Worm (Caenorhabditis elegans): ENCODE measurements around the gene nhr-216.

Gene nhr-216

DNA sequence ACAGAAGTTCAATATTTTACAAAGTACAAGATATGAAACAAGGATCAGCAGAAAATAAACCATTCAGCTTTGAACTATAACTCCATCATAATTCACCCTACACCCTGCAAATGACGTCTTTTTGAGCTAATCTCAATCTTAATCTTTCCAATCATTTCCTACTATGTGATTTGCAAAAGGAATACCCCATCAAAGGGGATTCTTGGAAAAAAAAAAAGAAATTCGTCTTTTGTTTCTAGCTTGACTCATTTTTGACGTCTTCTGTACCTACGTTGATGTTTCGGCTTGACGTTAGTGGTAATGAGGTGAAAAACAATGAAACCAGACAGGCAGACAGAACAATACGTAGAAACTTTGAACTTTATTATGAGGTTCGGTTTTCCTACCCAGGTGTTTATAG, 3.5 kb upstream of the nhr-216 start:
- TF ChIP-seq sma-9 (GFP tag; optimal IDR thresholded peaks at IDR 0.05) (no peak), sma-9 (tag; optimal IDR thresholded peaks at IDR 0.05) (no peak), ztf-11 (tag; optimal IDR thresholded peaks at IDR 0.05) (no peak), C34F6.9 (tag; optimal IDR thresholded peaks at IDR 0.05) (no peak), nhr-129 (tag; optimal IDR thresholded peaks at IDR 0.05) (no peak), lsy-2 (tag; optimal IDR thresholded peaks at IDR 0.05) (no peak), nhr-12 (tag; optimal IDR thresholded peaks at IDR 0.05) (no peak), zag-1 (tag; optimal IDR thresholded peaks at IDR 0.05) (no peak), ztf-4 (tag; optimal IDR thresholded peaks at IDR 0.05) (no peak), unc-55 (GFP tag; optimal IDR thresholded peaks at IDR 0.05) (no peak), mdl-1 (tag; optimal IDR thresholded peaks at IDR 0.05) (no peak), blmp-1 (tag; optimal IDR thresholded peaks at IDR 0.05; ENCODE audit: insufficient read depth) (no peak), fos-1 (tag; optimal IDR thresholded peaks at IDR 0.05) (no peak), ama-1 (optimal IDR thresholded peaks at IDR 0.05) (no peak), Y55F3AM.14 (GFP tag; optimal IDR thresholded peaks at IDR 0.05) (no peak), nhr-11 (tag; optimal IDR thresholded peaks at IDR 0.05) (no peak), elt-1 (tag; optimal IDR thresholded peaks at IDR 0.05) (no peak), nhr-77 (tag; optimal IDR thresholded peaks at IDR 0.05) (no peak), nhr-21 (tag; optimal IDR thresholded peaks at IDR 0.05) (no peak), mab-5 (tag; optimal IDR thresholded peaks at IDR 0.05) (no peak)

DNA sequence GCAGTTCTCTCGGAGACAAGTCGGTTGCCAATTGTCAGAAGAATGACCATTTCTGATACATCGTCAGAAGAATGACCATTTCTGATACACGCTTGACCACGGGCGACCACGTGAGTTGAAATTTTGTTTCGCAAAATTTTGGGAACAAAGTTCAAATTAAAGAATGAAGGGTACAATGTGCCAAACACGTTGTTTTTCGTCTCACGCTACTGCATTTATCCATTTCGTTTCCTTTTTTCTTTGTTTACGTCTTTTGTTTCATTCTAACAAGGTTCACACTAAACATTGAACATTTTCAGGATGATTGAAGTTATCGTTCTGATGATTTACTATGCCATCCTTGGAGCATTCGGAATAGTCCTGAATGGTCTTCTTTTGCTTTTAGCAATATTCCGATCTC, 7.2 kb downstream of the nhr-216 start, which contains the start of gene srd-9:
srd-9 (plus strand) TSS at position 301 of the 400 bp plus-strand sequence.
- no peak for TF ChIP-seq unc-39 (tag; optimal IDR thresholded peaks at IDR 0.05)
- no peak for TF ChIP-seq egl-27 (tag; optimal IDR thresholded peaks at IDR 0.05)
- no peak for TF ChIP-seq sma-9 (GFP tag; optimal IDR thresholded peaks at IDR 0.05)
- TF ChIP-seq sma-9 (tag; optimal IDR thresholded peaks at IDR 0.05): no peak
- no peak for TF ChIP-seq snpc-4 (tag; optimal IDR thresholded peaks at IDR 0.05)
- no peak for TF ChIP-seq ZK546.5 (tag; optimal IDR thresholded peaks at IDR 0.05)
- no peak for TF ChIP-seq ceh-16 (tag; optimal IDR thresholded peaks at IDR 0.05)
- no peak for TF ChIP-seq C34F6.9 (tag; optimal IDR thresholded peaks at IDR 0.05)
- TF ChIP-seq Y55F3AM.14 (GFP tag; optimal IDR thresholded peaks at IDR 0.05): no peak

DNA sequence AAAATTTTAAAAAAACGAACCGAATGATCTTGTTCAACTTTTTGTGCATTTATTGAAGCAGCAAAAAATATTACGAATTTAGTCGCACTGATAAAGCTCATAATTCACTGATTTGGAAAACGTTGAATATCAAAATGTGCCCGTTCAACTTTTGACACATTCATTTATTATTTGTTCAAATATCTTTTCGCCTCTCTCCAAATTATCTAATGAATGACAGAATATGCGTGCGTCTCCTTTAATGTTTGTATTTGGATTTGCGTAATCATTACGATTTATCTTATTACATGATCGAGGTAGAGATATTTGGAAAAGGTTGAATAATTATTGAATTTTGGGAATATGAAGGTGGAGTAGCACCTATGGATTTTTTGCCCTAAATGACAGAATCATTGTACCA, 9.2 kb downstream of the nhr-216 start, which contains the start of gene T09D3.3:
T09D3.3 (minus strand) TSS at position 101 of the 400 bp plus-strand sequence.
- no peak for TF ChIP-seq nhr-10 (tag; optimal IDR thresholded peaks at IDR 0.05)
- TF ChIP-seq R02D3.7 (tag; optimal IDR thresholded peaks at IDR 0.05): no peak
- TF ChIP-seq lin-13 (GFP tag; optimal IDR thresholded peaks at IDR 0.05): no peak
- TF ChIP-seq unc-55 (GFP tag; optimal IDR thresholded peaks at IDR 0.05): no peak
- TF ChIP-seq ztf-4 (tag; optimal IDR thresholded peaks at IDR 0.05): no peak
- TF ChIP-seq elt-1 (tag; optimal IDR thresholded peaks at IDR 0.05): no peak
- no peak for TF ChIP-seq sma-9 (GFP tag; optimal IDR thresholded peaks at IDR 0.05)
- TF ChIP-seq sma-9 (tag; optimal IDR thresholded peaks at IDR 0.05): no peak
- no peak for TF ChIP-seq ceh-16 (tag; optimal IDR thresholded peaks at IDR 0.05)
- no peak for TF ChIP-seq nhr-25 (tag; optimal IDR thresholded peaks at IDR 0.05)
- no peak for TF ChIP-seq gmeb-1 (tag; optimal IDR thresholded peaks at IDR 0.05)
- no peak for TF ChIP-seq ZK546.5 (tag; optimal IDR thresholded peaks at IDR 0.05)
- TF ChIP-seq blmp-1 (tag; optimal IDR thresholded peaks at IDR 0.05; ENCODE audit: insufficient read depth): no peak
- no peak for TF ChIP-seq sem-4 (tag; optimal IDR thresholded peaks at IDR 0.05)

DNA sequence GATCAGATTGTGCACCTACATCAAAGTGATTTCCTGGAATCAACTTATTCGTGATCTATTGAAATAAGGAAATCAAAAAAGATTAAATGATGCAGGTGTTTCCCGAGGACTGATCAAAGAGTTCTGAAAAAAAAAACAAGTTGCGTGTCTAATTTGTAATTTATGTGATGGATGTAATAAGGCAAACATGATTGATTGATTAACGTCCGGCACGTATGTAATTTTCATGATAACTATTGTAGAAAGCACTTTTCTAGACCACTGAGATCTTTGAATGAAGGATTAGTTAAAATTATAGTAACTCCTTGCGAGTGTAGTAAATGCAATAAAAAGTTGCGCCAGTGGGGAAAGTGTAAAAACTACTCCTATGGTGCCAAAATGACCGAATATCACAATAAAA, 13.3 kb downstream of the nhr-216 start, which contains the start of gene srg-25:
srg-25 (minus strand) TSS at position 101 of the 400 bp plus-strand sequence.
- TF ChIP-seq blmp-1 (tag; optimal IDR thresholded peaks at IDR 0.05; ENCODE audit: insufficient read depth) (no peak), unc-55 (GFP tag; optimal IDR thresholded peaks at IDR 0.05) (no peak), snpc-4 (tag; optimal IDR thresholded peaks at IDR 0.05) (no peak), ztf-4 (tag; optimal IDR thresholded peaks at IDR 0.05) (no peak), ceh-16 (tag; optimal IDR thresholded peaks at IDR 0.05) (no peak), nhr-77 (tag; optimal IDR thresholded peaks at IDR 0.05) (no peak), nhr-23 (tag; optimal IDR thresholded peaks at IDR 0.05) (no peak), nhr-6 (tag; optimal IDR thresholded peaks at IDR 0.05) (no peak), alr-1 (tag; optimal IDR thresholded peaks at IDR 0.05) (no peak), gmeb-1 (tag; optimal IDR thresholded peaks at IDR 0.05) (no peak), nhr-11 (tag; optimal IDR thresholded peaks at IDR 0.05) (no peak), sma-3 (GFP tag; optimal IDR thresholded peaks at IDR 0.05) (no peak), nhr-25 (tag; optimal IDR thresholded peaks at IDR 0.05) (no peak)

DNA sequence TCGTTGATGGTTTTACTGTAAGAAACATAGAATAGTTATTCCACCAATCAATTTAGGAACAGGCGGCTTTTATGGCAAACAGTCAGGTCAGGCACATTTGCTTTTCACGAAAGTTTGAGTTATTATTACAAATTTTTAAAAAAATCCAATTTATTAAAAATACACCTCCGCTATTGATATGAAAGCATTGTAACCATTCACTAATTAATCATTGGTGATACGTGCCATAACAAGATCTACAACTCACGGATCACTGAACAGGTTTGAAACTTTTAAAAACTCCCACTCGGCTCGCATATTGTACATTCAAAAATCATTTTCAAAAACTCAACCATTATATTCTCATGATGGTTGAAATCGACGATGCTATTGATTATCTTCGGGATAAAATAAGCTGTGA, 19.2 kb downstream of the nhr-216 start, which contains the start of gene srg-27:
srg-27 (plus strand) TSS at position 301 of the 400 bp plus-strand sequence.
- TF ChIP-seq crh-2 (tag; optimal IDR thresholded peaks at IDR 0.05): no peak
- no peak for TF ChIP-seq ztf-4 (tag; optimal IDR thresholded peaks at IDR 0.05)
- TF ChIP-seq nhr-6 (tag; optimal IDR thresholded peaks at IDR 0.05): no peak
- no peak for TF ChIP-seq lin-11 (tag; optimal IDR thresholded peaks at IDR 0.05)
- TF ChIP-seq nhr-11 (tag; optimal IDR thresholded peaks at IDR 0.05): no peak
- TF ChIP-seq C34F6.9 (tag; optimal IDR thresholded peaks at IDR 0.05): no peak
- TF ChIP-seq ztf-1 (GFP tag; conservative IDR thresholded peaks at IDR 0.05): no peak
- TF ChIP-seq lsy-2 (tag; optimal IDR thresholded peaks at IDR 0.05): no peak
- TF ChIP-seq unc-62 (GFP tag; optimal IDR thresholded peaks at IDR 0.05): no peak
- TF ChIP-seq nhr-12 (tag; optimal IDR thresholded peaks at IDR 0.05): no peak
- no peak for TF ChIP-seq zag-1 (tag; optimal IDR thresholded peaks at IDR 0.05)
- no peak for TF ChIP-seq gmeb-1 (tag; optimal IDR thresholded peaks at IDR 0.05)
- no peak for TF ChIP-seq blmp-1 (tag; optimal IDR thresholded peaks at IDR 0.05; ENCODE audit: insufficient read depth)
- TF ChIP-seq egl-27 (tag; optimal IDR thresholded peaks at IDR 0.05): no peak
- no peak for TF ChIP-seq skn-1 (tag; optimal IDR thresholded peaks at IDR 0.05)
- TF ChIP-seq ztf-11 (tag; optimal IDR thresholded peaks at IDR 0.05): no peak
- no peak for TF ChIP-seq ceh-82 (tag; optimal IDR thresholded peaks at IDR 0.05)

Measured in whole organism, L2 larva.